Worm (Caenorhabditis elegans) whole organism, L3 larva: ENCODE data around the gene sox-3.

Experiments
- ceh-82 ChIP-seq: fragments of 150-350 bp; optimal IDR thresholded peaks from 2 replicates; lab custom pipeline; 2014; ENCODE audit warnings: missing biosample characterization, missing genetic modification characterization
- egl-27 ChIP-seq: sonication (generic microtip); optimal IDR thresholded peaks from 4 replicates; lab custom pipeline; 2017; ENCODE audit warnings: missing biosample characterization, missing genetic modification reagents, missing genetic modification characterization
- elt-2 ChIP-seq: sonication (generic microtip); optimal IDR thresholded peaks from 2 replicates; lab custom pipeline; 2016; ENCODE audit warnings: missing genetic modification reagents, mild to moderate bottlenecking, missing genetic modification characterization, missing compliant biosample characterization
- fkh-10 ChIP-seq: sonication (generic microtip); optimal IDR thresholded peaks from 2 replicates; lab custom pipeline; 2017; ENCODE audit warnings: missing biosample characterization, missing genetic modification reagents, missing genetic modification characterization
- mdl-1 ChIP-seq: fragments of 150-350 bp; optimal IDR thresholded peaks from 2 replicates; lab custom pipeline; 2014; ENCODE audit warnings: missing biosample characterization, missing genetic modification characterization
- nhr-237 ChIP-seq: fragments of 150-350 bp; optimal IDR thresholded peaks from 2 replicates; lab custom pipeline; 2014; ENCODE audit warnings: missing biosample characterization, missing genetic modification characterization
- nhr-25 ChIP-seq: sonication (generic microtip); optimal IDR thresholded peaks from 2 replicates; lab custom pipeline; 2017; ENCODE audit warnings: missing biosample characterization, missing genetic modification characterization
- nhr-28 ChIP-seq: fragments of 150-350 bp; optimal IDR thresholded peaks from 2 replicates; lab custom pipeline; 2014; ENCODE audit warnings: missing biosample characterization, missing genetic modification characterization
- nhr-67 ChIP-seq: fragments of 150-350 bp; optimal IDR thresholded peaks from 2 replicates; lab custom pipeline; 2014; ENCODE audit warnings: missing biosample characterization, missing genetic modification characterization
- nhr-77 ChIP-seq: fragments of 150-350 bp; optimal IDR thresholded peaks from 2 replicates; lab custom pipeline; 2014; ENCODE audit warnings: missing biosample characterization, missing genetic modification characterization
- pha-4 ChIP-seq: fragments of 150-350 bp; optimal IDR thresholded peaks from 2 replicates; lab custom pipeline; 2014; ENCODE audit warnings: missing biosample characterization, missing genetic modification reagents, missing genetic modification characterization
- snpc-4 ChIP-seq: fragments of 150-350 bp; optimal IDR thresholded peaks from 2 replicates; lab custom pipeline; 2014; ENCODE audit warnings: missing biosample characterization, missing genetic modification characterization
- unc-39 ChIP-seq: sonication (generic microtip); optimal IDR thresholded peaks from 4 replicates; lab custom pipeline; 2017; ENCODE audit warnings: missing biosample characterization, missing genetic modification characterization
- ztf-11 ChIP-seq: fragments of 150-350 bp; optimal IDR thresholded peaks from 2 replicates; lab custom pipeline; 2014; ENCODE audit warnings: missing biosample characterization, missing genetic modification characterization

DNA sequence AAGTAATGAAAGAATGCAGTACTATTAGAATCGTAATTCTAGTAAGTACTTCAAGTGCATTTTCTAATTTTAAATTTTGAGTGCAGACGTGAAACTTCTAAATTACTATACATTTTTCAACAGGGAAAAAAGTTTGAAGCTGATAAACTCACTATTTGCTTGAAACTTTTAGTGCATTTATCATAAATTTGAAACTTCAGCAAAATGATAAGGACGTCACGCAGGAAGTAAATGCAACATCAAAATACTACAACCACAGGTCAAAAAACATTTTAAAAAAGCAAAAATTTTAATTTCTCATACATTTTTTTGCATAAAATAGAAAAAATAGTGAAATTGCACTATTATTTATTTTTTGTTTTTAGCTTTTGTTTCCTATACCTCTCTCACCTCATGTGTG, 46.7 kb upstream of the sox-3 start:
- TF ChIP-seq egl-27 (no peak), unc-39 (tag; lab: Kevin White, UChicago) (no peak), nhr-28 (tag; lab: Kevin White, UChicago) (no peak), nhr-237 (tag; lab: Kevin White, UChicago) (no peak), pha-4 (tag; lab: Kevin White, UChicago) (no peak), mdl-1 (tag; lab: Kevin White, UChicago) (no peak), nhr-77 (tag; lab: Kevin White, UChicago) (no peak), fkh-10 (GFP tag; lab: Kevin White, UChicago) (no peak), elt-2 (tag; lab: Kevin White, UChicago) (peak; percentile 65), nhr-67 (tag; lab: Kevin White, UChicago) (no peak), nhr-25 (tag; lab: Kevin White, UChicago) (no peak), ceh-82 (tag; lab: Kevin White, UChicago) (no peak), ztf-11 (no peak), snpc-4 (tag; lab: Kevin White, UChicago) (no peak)
